Fruit fly (Drosophila melanogaster) whole organism, embryonic: ENCODE data around the gene Tim17b1.

Experiments used
- Asciz ChIP-seq: fragments of 200-800 bp; sonication (Bioruptor generic); optimal IDR thresholded peaks from 2 replicates; lab custom pipeline; 2017; ENCODE audit warnings: missing biosample characterization, mild to moderate bottlenecking, missing genetic modification characterization, missing genetic modification reagents
- CG10565 ChIP-seq: fragments of 200-800 bp; sonication (Bioruptor generic); optimal IDR thresholded peaks from 3 replicates; lab custom pipeline; 2016; ENCODE audit warnings: missing biosample characterization, mild to moderate bottlenecking, missing genetic modification characterization
- CG12236 ChIP-seq: fragments of 200-800 bp; sonication (Bioruptor generic); optimal IDR thresholded peaks from 2 replicates; lab custom pipeline; 2016; ENCODE audit warnings: missing biosample characterization, missing genetic modification characterization
- CG12299 ChIP-seq: fragments of 200-800 bp; sonication (Bioruptor generic); optimal IDR thresholded peaks from 2 replicates; lab custom pipeline; 2018; ENCODE audit warnings: missing biosample characterization, mild to moderate bottlenecking, missing genetic modification characterization
- CG13894 ChIP-seq: fragments of 200-800 bp; sonication (Bioruptor generic); optimal IDR thresholded peaks from 3 replicates; lab custom pipeline; 2018; ENCODE audit warnings: missing biosample characterization, mild to moderate bottlenecking, missing genetic modification characterization, moderate library complexity
- CG15514 ChIP-seq: fragments of 200-800 bp; sonication (Bioruptor generic); optimal IDR thresholded peaks from 3 replicates; lab custom pipeline; 2017; ENCODE audit warnings: missing biosample characterization, missing genetic modification characterization, mild to moderate bottlenecking, moderate library complexity, missing genetic modification reagents
- CG18599 ChIP-seq: fragments of 200-800 bp; sonication (Bioruptor generic); optimal IDR thresholded peaks from 3 replicates; lab custom pipeline; 2017; ENCODE audit warnings: missing biosample characterization, missing genetic modification characterization, mild to moderate bottlenecking, moderate library complexity, missing genetic modification reagents
- CG18619 ChIP-seq: fragments of 200-800 bp; sonication (Bioruptor generic); optimal IDR thresholded peaks from 3 replicates; lab custom pipeline; 2017; ENCODE audit warnings: missing biosample characterization, mild to moderate bottlenecking, missing genetic modification characterization
- CG2120 ChIP-seq: fragments of 200-800 bp; sonication (Bioruptor generic); optimal IDR thresholded peaks from 3 replicates; lab custom pipeline; 2016; ENCODE audit warnings: missing biosample characterization, missing genetic modification characterization
- CG2129 ChIP-seq: fragments of 200-800 bp; sonication (Bioruptor generic); IDR thresholded peaks from 2 replicates; pipeline ENCODE4 v1.3.6; 2022; ENCODE audit warnings: missing biosample characterization, missing genetic modification characterization; ENCODE audit not compliant: partially characterized antibody
- CG2199 ChIP-seq: fragments of 200-800 bp; sonication (Bioruptor generic); IDR thresholded peaks from 3 replicates; pipeline ENCODE4 v1.3.6; 2022; ENCODE audit warnings: missing biosample characterization, missing genetic modification characterization
- CG2678 ChIP-seq: fragments of 200-800 bp; sonication (Bioruptor generic); optimal IDR thresholded peaks from 3 replicates; lab custom pipeline; 2019; ENCODE audit warnings: missing biosample characterization, mild to moderate bottlenecking, missing genetic modification characterization, moderate library complexity
- CG30020 ChIP-seq: fragments of 200-800 bp; optimal IDR thresholded peaks from 2 replicates; lab custom pipeline; 2019; ENCODE audit warnings: missing biosample characterization, mild to moderate bottlenecking, missing genetic modification characterization, moderate library complexity
- CG42726 ChIP-seq: fragments of 200-800 bp; sonication (Bioruptor generic); IDR thresholded peaks from 2 replicates; pipeline ENCODE4 v1.3.6; 2022; ENCODE audit warnings: missing biosample characterization, missing genetic modification characterization; ENCODE audit not compliant: partially characterized antibody
- CG4424 ChIP-seq: fragments of 200-800 bp; sonication (Bioruptor generic); optimal IDR thresholded peaks from 3 replicates; lab custom pipeline; 2016; ENCODE audit warnings: missing biosample characterization, missing genetic modification characterization
- CG4617 ChIP-seq: fragments of 200-800 bp; sonication (Bioruptor generic); optimal IDR thresholded peaks from 3 replicates; lab custom pipeline; 2016; ENCODE audit warnings: missing biosample characterization, missing genetic modification characterization, borderline replicate concordance
- CG5180 ChIP-seq: fragments of 200-800 bp; sonication (Bioruptor generic); optimal IDR thresholded peaks from 3 replicates; lab custom pipeline; 2017; ENCODE audit warnings: missing biosample characterization, missing genetic modification characterization, mild to moderate bottlenecking, moderate library complexity, missing genetic modification reagents
- CG6175 ChIP-seq: fragments of 200-800 bp; sonication (Bioruptor generic); IDR thresholded peaks from 3 replicates; pipeline ENCODE4 v1.3.6; 2022; ENCODE audit warnings: missing biosample characterization, missing genetic modification characterization
- CG6791 ChIP-seq: fragments of 200-800 bp; sonication (Bioruptor generic); IDR thresholded peaks from 3 replicates; pipeline ENCODE4 v1.3.6; 2022; ENCODE audit warnings: missing biosample characterization, missing genetic modification characterization; ENCODE audit not compliant: partially characterized antibody
- CG7745 ChIP-seq: fragments of 200-800 bp; sonication (Bioruptor generic); optimal IDR thresholded peaks from 2 replicates; lab custom pipeline; 2018; ENCODE audit warnings: missing biosample characterization, mild to moderate bottlenecking, missing genetic modification characterization, moderate library complexity
- CG8290 ChIP-seq, 3 experiments: fragments of 200-800 bp; sonication (Bioruptor generic); optimal IDR thresholded peaks; 2 replicates each; lab custom pipeline; 2016 to 2019; ENCODE audit warnings: missing biosample characterization in 3 of 3, missing genetic modification characterization in 3 of 3, mild to moderate bottlenecking in 2 of 3, moderate library complexity in 1 of 3
- CG8478 ChIP-seq: fragments of >200 bp; optimal IDR thresholded peaks from 2 replicates; lab custom pipeline; 2018
- Dek ChIP-seq: fragments of 200-800 bp; sonication (Bioruptor generic); optimal IDR thresholded peaks from 3 replicates; lab custom pipeline; 2019; ENCODE audit warnings: missing biosample characterization, mild to moderate bottlenecking, missing genetic modification characterization, moderate library complexity
- Eip74EF ChIP-seq, 2 experiments: fragments of 200-800 bp in 1 of 2; fragments of >200 bp in 1 of 2; sonication (Bioruptor generic) in 1 of 2; optimal IDR thresholded peaks; 2 replicates each; lab custom pipeline; 2017 to 2019; ENCODE audit warnings: missing biosample characterization in 2 of 2, missing genetic modification characterization in 2 of 2, mild to moderate bottlenecking in 1 of 2, moderate library complexity in 1 of 2
- HLH4C ChIP-seq: fragments of 200-800 bp; sonication (Bioruptor generic); IDR thresholded peaks from 3 replicates; pipeline ENCODE4 v1.3.6; 2022; ENCODE audit warnings: missing biosample characterization, missing genetic modification characterization; ENCODE audit not compliant: partially characterized antibody
- Hmr ChIP-seq: fragments of 200-800 bp; sonication (Bioruptor generic); optimal IDR thresholded peaks from 3 replicates; lab custom pipeline; 2017; ENCODE audit warnings: mild to moderate bottlenecking, missing biosample characterization, missing genetic modification reagents, missing genetic modification characterization
- Hmx ChIP-seq: fragments of 200-800 bp; sonication (Bioruptor generic); optimal IDR thresholded peaks from 2 replicates; lab custom pipeline; 2016; ENCODE audit warnings: missing biosample characterization, missing genetic modification characterization
- Hsf ChIP-seq: fragments of 200-800 bp; sonication (Bioruptor generic); optimal IDR thresholded peaks from 3 replicates; lab custom pipeline; 2016; ENCODE audit warnings: missing biosample characterization, missing genetic modification characterization
- Jarid2 ChIP-seq: fragments of 200-800 bp; sonication (Bioruptor generic); optimal IDR thresholded peaks from 3 replicates; lab custom pipeline; 2017; ENCODE audit warnings: mild to moderate bottlenecking, missing biosample characterization, missing genetic modification reagents, missing genetic modification characterization
- Med ChIP-seq: fragments of 200-800 bp; sonication (Bioruptor generic); peaks from one replicate; lab custom pipeline; 2016; ENCODE audit warnings: missing biosample characterization, missing genetic modification characterization, mild to moderate bottlenecking, inconsistent platforms, moderate library complexity
- Nf-YC ChIP-seq: fragments of 200-800 bp; optimal IDR thresholded peaks from 3 replicates; lab custom pipeline; 2019; ENCODE audit warnings: missing biosample characterization, mild to moderate bottlenecking, missing genetic modification characterization, moderate library complexity
- Vsx1 ChIP-seq: fragments of 200-800 bp; sonication (Bioruptor generic); optimal IDR thresholded peaks from 2 replicates; lab custom pipeline; 2017; ENCODE audit warnings: missing biosample characterization, mild to moderate bottlenecking, missing genetic modification characterization, missing genetic modification reagents
- chinmo ChIP-seq: fragments of 200-800 bp; sonication (Bioruptor generic); IDR thresholded peaks from 4 replicates; pipeline ENCODE4 v1.3.6; 2022; ENCODE audit warnings: missing biosample characterization, missing genetic modification characterization; ENCODE audit not compliant: partially characterized antibody
- chn ChIP-seq: fragments of 200-800 bp; sonication (Bioruptor generic); optimal IDR thresholded peaks from 2 replicates; lab custom pipeline; 2016; ENCODE audit warnings: missing biosample characterization, missing genetic modification characterization
- crp ChIP-seq, 2 experiments: fragments of 200-800 bp; sonication (Bioruptor generic); optimal IDR thresholded peaks; 2 replicates in 1 of 2; 3 replicates in 1 of 2; lab custom pipeline; 2017; ENCODE audit warnings: missing biosample characterization in 2 of 2, missing genetic modification characterization in 2 of 2, mild to moderate bottlenecking in 1 of 2, moderate library complexity in 1 of 2
- fru ChIP-seq: fragments of >200 bp; optimal IDR thresholded peaks from 2 replicates; lab custom pipeline; 2017
- gfzf ChIP-seq: fragments of 200-800 bp; sonication (Bioruptor generic); optimal IDR thresholded peaks from 2 replicates; lab custom pipeline; 2016; ENCODE audit warnings: missing biosample characterization, mild to moderate bottlenecking, missing genetic modification characterization, moderate library complexity
- gt ChIP-seq: fragments of 200-800 bp; sonication (Bioruptor generic); IDR thresholded peaks from 2 replicates; pipeline ENCODE4 v1.3.6; 2022; ENCODE audit warnings: missing biosample characterization, missing genetic modification characterization
- jumu ChIP-seq: fragments of 200-800 bp; sonication (Bioruptor generic); optimal IDR thresholded peaks from 3 replicates; lab custom pipeline; 2016; ENCODE audit warnings: missing biosample characterization, missing genetic modification characterization
- kah ChIP-seq: fragments of 200-800 bp; sonication (Bioruptor generic); optimal IDR thresholded peaks from 2 replicates; lab custom pipeline; 2018; ENCODE audit warnings: missing biosample characterization, mild to moderate bottlenecking, missing genetic modification characterization
- lab ChIP-seq: fragments of 200-800 bp; sonication (Bioruptor generic); optimal IDR thresholded peaks from 3 replicates; lab custom pipeline; 2017; ENCODE audit warnings: missing biosample characterization, missing genetic modification characterization, mild to moderate bottlenecking, moderate library complexity, missing genetic modification reagents
- lmd ChIP-seq: fragments of 200-800 bp; sonication (Bioruptor generic); IDR thresholded peaks from 2 replicates; pipeline ENCODE4 v1.3.6; 2022; ENCODE audit warnings: missing biosample characterization, missing genetic modification characterization
- pfk ChIP-seq: fragments of 200-800 bp; sonication (Bioruptor generic); optimal IDR thresholded peaks from 2 replicates; lab custom pipeline; 2018; ENCODE audit warnings: missing biosample characterization, mild to moderate bottlenecking, missing genetic modification characterization, moderate library complexity
- pros ChIP-seq: fragments of 200-800 bp; sonication (Bioruptor generic); optimal IDR thresholded peaks from 3 replicates; lab custom pipeline; 2019; ENCODE audit warnings: missing biosample characterization, mild to moderate bottlenecking, missing genetic modification characterization, moderate library complexity
- sug ChIP-seq: fragments of 200-800 bp; optimal IDR thresholded peaks from 2 replicates; lab custom pipeline; 2019; ENCODE audit warnings: missing biosample characterization, mild to moderate bottlenecking, missing genetic modification characterization, moderate library complexity
- tap ChIP-seq: fragments of 200-800 bp; optimal IDR thresholded peaks from 3 replicates; lab custom pipeline; 2019; ENCODE audit warnings: missing biosample characterization, mild to moderate bottlenecking, missing genetic modification characterization, moderate library complexity
- tin ChIP-seq: fragments of 200-800 bp; sonication (Bioruptor generic); optimal IDR thresholded peaks from 3 replicates; lab custom pipeline; 2016; ENCODE audit warnings: missing biosample characterization, missing genetic modification characterization

Tim17b1 gene

dm6 chr3R:5323741-5324538, 24.0 kb downstream of the Tim17b1 start:
- no peak for TF ChIP-seq gt (GFP tag; lab: Robert Waterston, UW)
- no peak for TF ChIP-seq CG30020 (tag; lab: Kevin White, UChicago)
- no peak; the same call in 1 of the 4 replicates for TF ChIP-seq chinmo (GFP tag; lab: Robert Waterston, UW)
- no peak for TF ChIP-seq tin (GFP tag; lab: Kevin White, UChicago)
- peak; percentile 45; the same call in 1 of the 3 replicates for TF ChIP-seq CG6175
- peak; percentile 26 for TF ChIP-seq CG15514 (GFP tag; lab: Kevin White, UChicago)
- no peak for TF ChIP-seq fru (lab: Kevin White, UChicago)
- TF ChIP-seq CG13894 (tag; lab: Kevin White, UChicago): peak; percentile 26
- peak; percentile 14 for TF ChIP-seq Hmr (GFP tag; lab: Kevin White, UChicago)
- TF ChIP-seq lmd (GFP tag; lab: Robert Waterston, UW): no peak
- TF ChIP-seq Eip74EF (GFP tag; optimal IDR thresholded peaks at IDR 0.05; lab: Kevin White, UChicago): peak in 1 of 2 experiments; percentile 54
- TF ChIP-seq pros (GFP tag; lab: Kevin White, UChicago): no peak
- TF ChIP-seq Dek (tag; lab: Kevin White, UChicago): no peak
- TF ChIP-seq lab (GFP tag; lab: Kevin White, UChicago): peak; percentile 37
- no peak for TF ChIP-seq CG6791
- TF ChIP-seq CG10565 (GFP tag; lab: Kevin White, UChicago): no peak
- TF ChIP-seq tap (tag; lab: Kevin White, UChicago): no peak
- no peak for TF ChIP-seq CG8290 (GFP tag; optimal IDR thresholded peaks at IDR 0.05; lab: Kevin White, UChicago)
- peak in 1 of 2 experiments; percentile 55 for TF ChIP-seq CG8290 (tag; optimal IDR thresholded peaks at IDR 0.05; lab: Kevin White, UChicago)
- peak; percentile 90 for TF ChIP-seq Jarid2
- TF ChIP-seq CG2678 (tag; lab: Kevin White, UChicago): peak; percentile 5
- no peak for TF ChIP-seq gfzf (GFP tag; lab: Kevin White, UChicago)
- peak; percentile 0 for TF ChIP-seq sug
- no peak for TF ChIP-seq jumu (GFP tag; lab: Kevin White, UChicago)
- TF ChIP-seq Hmx (GFP tag; lab: Kevin White, UChicago): no peak
- no peak for TF ChIP-seq CG18599
- no peak for TF ChIP-seq CG4617 (GFP tag; lab: Kevin White, UChicago)
- peak; percentile 25 for TF ChIP-seq pfk (GFP tag; lab: Kevin White, UChicago)
- TF ChIP-seq CG12299 (tag; lab: Kevin White, UChicago): no peak
- no peak for TF ChIP-seq CG42726 (GFP tag; lab: Robert Waterston, UW)
- no peak for TF ChIP-seq CG18619 (GFP tag; lab: Kevin White, UChicago)
- no peak for TF ChIP-seq chn (GFP tag; lab: Kevin White, UChicago)
- TF ChIP-seq HLH4C (GFP tag; lab: Robert Waterston, UW): 0 out of 3 replicates have a peak, but pooled peaks have one; percentile 15
- TF ChIP-seq CG4424 (GFP tag; lab: Kevin White, UChicago): no peak
- TF ChIP-seq CG5180 (GFP tag; lab: Kevin White, UChicago): peak; percentile 41
- no peak for TF ChIP-seq Nf-YC (tag; lab: Kevin White, UChicago)
- no peak for TF ChIP-seq crp (GFP tag; optimal IDR thresholded peaks at IDR 0.05; lab: Kevin White, UChicago)
- no peak for TF ChIP-seq CG8478
- peak; percentile 31 for TF ChIP-seq Vsx1 (GFP tag; lab: Kevin White, UChicago)
- TF ChIP-seq CG7745 (tag; lab: Kevin White, UChicago): no peak
- no peak for TF ChIP-seq CG2129 (GFP tag; lab: Robert Waterston, UW)
- no peak for TF ChIP-seq Hsf (GFP tag; lab: Kevin White, UChicago)
- TF ChIP-seq Med (GFP tag; lab: Kevin White, UChicago): peak; percentile 80
- TF ChIP-seq kah (GFP tag; lab: Kevin White, UChicago): no peak
- no peak for TF ChIP-seq Asciz (GFP tag; lab: Kevin White, UChicago)
- TF ChIP-seq CG2199 (GFP tag; lab: Robert Waterston, UW): peak; percentile 97
- peak; percentile 17 for TF ChIP-seq CG2120
- TF ChIP-seq CG12236 (GFP tag; lab: Kevin White, UChicago): no peak
